Worm (Caenorhabditis elegans) whole organism, midembryonic: Measurements from ENCODE around the gene C33F10.8.

ENCODE experiments used
- T22C8.4 ChIP-seq: fragments of 200-800 bp; sonication (Bioruptor generic); IDR thresholded peaks from 2 replicates; pipeline ENCODE4 v1.3.6; 2022; ENCODE audit warnings: missing genetic modification characterization, missing compliant biosample characterization
- cog-1 ChIP-seq: sonication (generic microtip); optimal IDR thresholded peaks from 2 replicates; lab custom pipeline; 2016; ENCODE audit warnings: missing genetic modification characterization, missing compliant biosample characterization
- flt-1 ChIP-seq: fragments of 200-800 bp; sonication (Bioruptor generic); IDR thresholded peaks from 2 replicates; pipeline ENCODE4 v1.3.6; 2022; ENCODE audit warnings: missing genetic modification characterization, missing compliant biosample characterization
- klf-2 ChIP-seq: fragments of 200-800 bp; sonication (Bioruptor generic); conservative IDR thresholded peaks from 2 replicates; pipeline ENCODE4 v1.3.6; 2022; ENCODE audit warnings: missing genetic modification reagents, missing genetic modification characterization, missing compliant biosample characterization
- med-1 ChIP-seq: sonication (generic microtip); optimal IDR thresholded peaks from 2 replicates; lab custom pipeline; 2017; ENCODE audit warnings: missing genetic modification characterization, mild to moderate bottlenecking, missing compliant biosample characterization, antibody characterized with exemption, missing genetic modification reagents; ENCODE audit not compliant: insufficient read depth
- ref-1 ChIP-seq: fragments of 200-800 bp; sonication (Bioruptor generic); conservative IDR thresholded peaks from 2 replicates; pipeline ENCODE4 v1.3.6; 2022; ENCODE audit warnings: missing genetic modification reagents, missing genetic modification characterization, missing compliant biosample characterization
- tab-1 ChIP-seq: fragments of 200-800 bp; sonication (Bioruptor generic); IDR thresholded peaks from 2 replicates; pipeline ENCODE4 v1.3.6; 2022; ENCODE audit warnings: missing genetic modification characterization, missing compliant biosample characterization
- ztf-23 ChIP-seq: fragments of 200-800 bp; sonication (Bioruptor generic); IDR thresholded peaks from 2 replicates; pipeline ENCODE4 v1.3.6; 2022; ENCODE audit warnings: missing genetic modification reagents, missing genetic modification characterization, missing compliant biosample characterization
- ztf-29 ChIP-seq: fragments of 200-800 bp; sonication (Bioruptor generic); IDR thresholded peaks from 2 replicates; pipeline ENCODE4 v1.3.6; 2022; ENCODE audit warnings: missing genetic modification reagents, missing genetic modification characterization, missing compliant biosample characterization

The C33F10.8 gene

DNA sequence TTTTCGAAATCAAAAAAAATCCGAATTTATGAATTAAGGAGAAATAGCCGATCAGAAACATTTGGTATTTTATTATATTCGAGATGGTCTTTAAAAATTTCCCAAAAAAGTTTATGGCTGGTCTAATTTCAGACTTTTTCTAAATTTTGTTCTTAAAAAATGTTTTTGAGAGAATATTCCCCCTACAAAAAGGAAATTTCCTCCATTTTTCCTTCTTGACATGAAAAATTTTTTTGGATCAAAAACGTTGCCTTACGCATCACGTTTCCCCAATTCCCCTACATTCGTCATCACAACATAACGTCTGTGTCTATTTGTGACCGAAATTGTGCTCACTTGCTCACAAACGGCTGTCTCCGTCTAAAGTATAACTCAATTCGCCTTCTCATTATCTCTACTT, 31.7 kb downstream of the C33F10.8 start:
- no peak for TF ChIP-seq ztf-23 (GFP tag; lab: Robert Waterston, UW)
- TF ChIP-seq cog-1 (tag; lab: Kevin White, UChicago) = no peak
- no peak for TF ChIP-seq klf-2 (GFP tag; lab: Robert Waterston, UW)
- TF ChIP-seq ref-1 = no peak
- TF ChIP-seq flt-1 (GFP tag; lab: Robert Waterston, UW) = no peak
- no peak for TF ChIP-seq ztf-29 (GFP tag; lab: Robert Waterston, UW)
- no peak for TF ChIP-seq med-1 (GFP tag; lab: Kevin White, UChicago)
- TF ChIP-seq T22C8.4 = no peak
- no peak for TF ChIP-seq tab-1 (GFP tag; lab: Robert Waterston, UW)

DNA sequence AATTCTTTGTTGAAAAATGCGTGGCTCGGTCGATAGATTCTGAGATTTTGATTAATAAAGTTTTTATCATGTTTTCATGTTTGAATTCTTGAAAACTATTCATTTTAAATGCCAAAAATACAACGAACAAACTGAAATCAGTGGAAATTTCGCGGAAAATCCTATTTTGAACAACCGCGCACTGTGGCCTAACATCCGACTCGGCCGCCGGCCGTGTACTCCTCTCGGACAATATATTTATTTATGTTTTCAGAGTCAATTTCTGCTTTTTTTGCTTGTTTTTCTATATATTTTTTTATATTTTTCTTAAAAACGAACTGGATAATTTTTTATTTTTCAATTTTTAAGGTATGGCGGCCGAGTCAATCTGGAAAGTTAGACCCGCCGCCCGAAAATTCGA, 33.8 kb downstream of the C33F10.8 start, which contains the start of gene F26G1.1:
TSS of gene F26G1.1 (plus strand) at position 347 of the 400 bp plus-strand sequence.
- TF ChIP-seq flt-1 (GFP tag; lab: Robert Waterston, UW) (peak; percentile 82), ztf-23 (GFP tag; lab: Robert Waterston, UW) (peak; percentile 81), T22C8.4 (no peak), med-1 (GFP tag; lab: Kevin White, UChicago) (no peak), cog-1 (tag; lab: Kevin White, UChicago) (peak; percentile 24), ztf-29 (GFP tag; lab: Robert Waterston, UW) (no peak)

DNA sequence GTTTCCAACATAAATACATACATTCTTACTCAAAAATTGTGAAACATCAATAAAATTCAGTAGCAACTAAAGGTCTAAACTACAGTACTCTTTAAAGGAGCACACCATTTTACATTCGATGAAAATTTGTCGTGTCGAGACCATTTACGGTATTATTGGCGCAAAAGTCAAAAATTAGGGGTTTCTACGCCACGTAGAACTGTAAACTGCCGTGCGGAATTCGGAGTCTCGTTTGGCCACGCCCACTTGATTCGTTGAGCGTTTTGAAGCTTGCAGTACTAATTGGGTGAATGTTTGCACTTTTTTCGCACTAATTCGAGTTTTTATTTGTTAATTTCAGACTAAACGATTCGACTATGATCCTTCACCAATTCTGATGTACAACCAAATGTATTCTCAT, 34.3 kb downstream of the C33F10.8 start:
- peak; percentile 25; the same call in 1 of the 2 replicates for TF ChIP-seq flt-1 (GFP tag; lab: Robert Waterston, UW)
- no peak for TF ChIP-seq T22C8.4

DNA sequence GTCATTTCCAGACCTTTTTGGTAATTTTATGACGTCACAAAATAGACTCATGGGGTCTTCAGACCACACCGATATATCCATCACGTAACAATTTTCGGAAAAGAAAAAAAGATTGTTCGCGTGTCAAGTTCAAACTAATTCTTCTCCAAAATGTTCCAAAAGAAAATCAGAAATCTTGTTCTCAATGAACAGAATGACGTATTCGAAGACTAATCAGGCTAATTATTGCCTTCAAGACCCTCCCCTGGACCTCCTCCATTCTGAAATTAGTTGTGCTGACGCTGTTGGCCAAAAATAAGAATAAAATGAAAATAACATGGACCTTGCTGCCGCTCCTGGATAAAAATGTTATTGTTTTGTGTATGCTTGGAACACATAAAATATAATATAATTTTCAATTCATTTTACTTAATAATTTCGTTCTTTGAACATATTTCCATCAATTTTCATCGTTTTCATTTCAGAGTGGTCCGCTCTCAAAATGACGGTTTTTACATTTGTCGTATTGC, 35.1 kb downstream of the C33F10.8 start, which contains the start of gene F26G1.15:
TSS of gene F26G1.15 (plus strand) at position 459 of the 509 bp plus-strand sequence.
- TF ChIP-seq ztf-23 (GFP tag; lab: Robert Waterston, UW) (no peak), flt-1 (GFP tag; lab: Robert Waterston, UW) (no peak), tab-1 (GFP tag; lab: Robert Waterston, UW) (no peak), ref-1 (no peak), med-1 (GFP tag; lab: Kevin White, UChicago) (no peak), klf-2 (GFP tag; lab: Robert Waterston, UW) (no peak), cog-1 (tag; lab: Kevin White, UChicago) (no peak), ztf-29 (GFP tag; lab: Robert Waterston, UW) (no peak)

DNA sequence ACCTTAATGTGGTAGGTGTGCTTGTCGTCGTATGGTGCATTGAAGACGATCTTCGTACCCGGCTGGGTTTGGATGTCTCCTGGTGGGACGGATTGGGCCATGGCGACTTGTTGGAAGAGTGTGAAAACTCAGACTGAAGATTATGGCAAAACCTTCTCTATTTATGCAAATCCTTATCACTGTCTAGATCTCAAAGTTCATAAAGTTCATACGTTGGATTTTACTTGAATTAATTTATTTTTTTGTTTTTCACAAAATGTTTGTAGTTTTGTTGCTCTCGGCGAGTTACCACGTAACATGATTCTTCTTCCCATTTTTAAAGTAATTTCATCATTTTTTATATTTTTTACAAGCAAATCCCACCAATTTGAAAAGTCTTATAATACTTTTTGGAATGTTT, 38.9 kb downstream of the C33F10.8 start, which contains the start of gene msp-3:
TSS of gene msp-3 (minus strand) at position 101 of the 400 bp plus-strand sequence.
- TF ChIP-seq ztf-29 (GFP tag; lab: Robert Waterston, UW) = no peak
- TF ChIP-seq tab-1 (GFP tag; lab: Robert Waterston, UW) = no peak
- TF ChIP-seq cog-1 (tag; lab: Kevin White, UChicago) = no peak
- no peak for TF ChIP-seq ref-1
- no peak for TF ChIP-seq ztf-23 (GFP tag; lab: Robert Waterston, UW)
- TF ChIP-seq med-1 (GFP tag; lab: Kevin White, UChicago) = no peak
- no peak for TF ChIP-seq T22C8.4
- TF ChIP-seq klf-2 (GFP tag; lab: Robert Waterston, UW) = no peak
- TF ChIP-seq flt-1 (GFP tag; lab: Robert Waterston, UW) = no peak

DNA sequence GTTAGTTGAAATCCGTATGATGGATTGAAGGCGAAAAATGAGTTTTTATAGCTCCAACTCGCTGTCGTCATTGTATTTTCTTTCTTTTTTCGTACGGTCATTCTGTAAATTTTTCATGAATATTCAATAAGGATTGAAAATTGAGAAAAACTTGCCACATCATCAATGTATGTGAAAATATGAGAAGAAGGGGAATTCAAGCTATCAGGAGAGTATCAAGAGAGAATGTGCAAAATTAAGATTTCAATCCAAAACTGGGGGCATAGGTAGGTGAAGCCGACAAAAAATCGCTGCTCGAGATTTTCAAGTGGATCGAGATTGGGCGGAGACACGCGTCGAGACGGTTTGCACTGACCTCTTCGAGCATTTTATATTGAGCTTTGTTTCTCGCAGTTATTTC, 40.6 kb downstream of the C33F10.8 start, which contains the start of gene nep-12:
TSS of gene nep-12 (minus strand) at position 101 of the 400 bp plus-strand sequence.
- no peak for TF ChIP-seq klf-2 (GFP tag; lab: Robert Waterston, UW)
- no peak for TF ChIP-seq T22C8.4
- TF ChIP-seq med-1 (GFP tag; lab: Kevin White, UChicago) = no peak
- TF ChIP-seq ref-1 = no peak
- no peak for TF ChIP-seq cog-1 (tag; lab: Kevin White, UChicago)
- no peak for TF ChIP-seq ztf-23 (GFP tag; lab: Robert Waterston, UW)
- no peak for TF ChIP-seq flt-1 (GFP tag; lab: Robert Waterston, UW)
- no peak for TF ChIP-seq tab-1 (GFP tag; lab: Robert Waterston, UW)
- no peak for TF ChIP-seq ztf-29 (GFP tag; lab: Robert Waterston, UW)

DNA sequence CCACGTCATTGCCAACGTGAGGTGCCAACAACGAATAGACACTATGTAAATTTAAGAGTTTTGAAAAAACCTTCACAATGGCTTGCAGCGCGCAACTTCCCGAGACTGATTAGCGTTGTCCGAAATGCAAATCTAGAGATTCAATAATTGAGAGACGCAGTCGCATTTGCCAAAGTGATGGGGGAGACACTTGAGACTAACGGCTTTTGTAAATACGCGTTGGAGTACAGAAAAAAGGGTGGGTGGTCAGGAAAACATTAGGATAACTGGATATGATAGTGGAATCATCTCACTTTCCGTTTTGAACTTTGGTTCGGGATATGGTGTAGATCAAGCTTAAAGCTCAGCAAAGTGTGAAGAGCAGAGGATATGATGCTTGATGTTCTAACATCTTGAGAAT, 45.3 kb downstream of the C33F10.8 start:
- TF ChIP-seq med-1 (GFP tag; lab: Kevin White, UChicago) (no peak), cog-1 (tag; lab: Kevin White, UChicago) (no peak), ztf-23 (GFP tag; lab: Robert Waterston, UW) (no peak), tab-1 (GFP tag; lab: Robert Waterston, UW) (no peak), klf-2 (GFP tag; lab: Robert Waterston, UW) (no peak), ref-1 (no peak), T22C8.4 (no peak), flt-1 (GFP tag; lab: Robert Waterston, UW) (no peak), ztf-29 (GFP tag; lab: Robert Waterston, UW) (no peak)

DNA sequence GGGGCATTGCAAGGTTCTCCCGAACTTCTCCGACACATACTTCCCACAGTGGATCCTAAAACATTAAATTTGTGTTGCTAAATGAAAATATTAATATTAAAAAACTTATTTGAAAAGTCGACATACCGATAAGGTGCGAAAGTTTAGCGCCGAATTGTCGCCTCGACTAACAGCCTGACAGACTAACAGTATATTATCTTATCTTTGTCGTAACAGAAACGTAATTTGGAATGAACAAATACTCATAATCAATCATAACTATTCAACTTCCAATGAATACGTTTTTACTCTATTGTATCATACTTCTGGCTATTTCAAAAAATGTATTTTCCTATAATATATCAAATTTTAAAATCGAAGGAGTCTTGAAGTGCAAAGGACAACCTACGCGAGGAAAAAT, 48.1 kb downstream of the C33F10.8 start, which contains the start of gene F26G1.11:
TSS of gene F26G1.11 (plus strand) at position 205 of the 400 bp plus-strand sequence.
- TF ChIP-seq cog-1 (tag; lab: Kevin White, UChicago) = no peak
- no peak for TF ChIP-seq ztf-23 (GFP tag; lab: Robert Waterston, UW)
- TF ChIP-seq flt-1 (GFP tag; lab: Robert Waterston, UW) = no peak
- no peak for TF ChIP-seq tab-1 (GFP tag; lab: Robert Waterston, UW)
- TF ChIP-seq T22C8.4 = no peak
- TF ChIP-seq ztf-29 (GFP tag; lab: Robert Waterston, UW) = no peak
- no peak for TF ChIP-seq ref-1
- no peak for TF ChIP-seq med-1 (GFP tag; lab: Kevin White, UChicago)
- no peak for TF ChIP-seq klf-2 (GFP tag; lab: Robert Waterston, UW)

DNA sequence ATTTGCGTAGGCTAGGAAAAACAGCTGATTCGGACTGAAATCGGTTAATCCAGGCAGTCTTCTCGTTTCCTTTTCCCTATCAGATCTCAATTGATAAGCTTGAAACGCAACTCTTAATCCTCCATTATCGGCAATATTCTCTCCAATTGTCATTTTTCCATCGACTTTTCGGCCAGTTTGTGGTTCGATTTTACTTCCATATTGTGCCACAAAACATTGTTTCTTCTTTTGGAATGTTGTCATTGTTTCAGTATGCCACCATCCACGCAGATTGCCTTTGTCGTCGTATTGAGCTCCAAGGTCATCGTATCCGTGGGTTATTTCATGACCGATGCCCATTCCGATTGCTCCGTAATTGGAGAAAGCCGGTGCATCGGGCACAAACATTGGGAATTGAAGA, 49.2 kb downstream of the C33F10.8 start:
- no peak for TF ChIP-seq ztf-29 (GFP tag; lab: Robert Waterston, UW)
- TF ChIP-seq ztf-23 (GFP tag; lab: Robert Waterston, UW) = no peak
- TF ChIP-seq ref-1 = no peak
- no peak for TF ChIP-seq tab-1 (GFP tag; lab: Robert Waterston, UW)
- TF ChIP-seq flt-1 (GFP tag; lab: Robert Waterston, UW) = no peak
